Worm (Caenorhabditis elegans): ENCODE measurements around the gene hmgs-1.

DNA sequence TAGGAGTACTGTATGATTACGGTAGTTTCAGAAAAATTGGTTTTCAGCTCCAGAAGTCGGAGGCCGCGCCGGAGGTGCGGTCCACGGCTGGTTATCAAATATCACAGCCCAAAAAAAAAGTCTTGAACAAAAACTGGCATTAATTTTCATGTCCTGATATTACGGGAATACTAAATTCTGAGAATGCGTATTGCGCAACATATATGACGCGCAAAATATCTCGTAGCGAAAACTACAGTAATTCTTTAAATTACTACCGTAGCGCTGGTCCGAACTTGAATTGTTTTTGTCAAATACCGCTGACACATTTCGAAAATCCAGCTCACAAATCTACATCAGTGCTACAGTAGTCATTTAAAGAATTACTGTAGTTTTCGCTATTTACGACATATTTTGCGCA lies 15.4 kb downstream of the hmgs-1 start:
- TF ChIP-seq W03F9.2 (tag; optimal IDR thresholded peaks at IDR 0.05), result no peak
- TF ChIP-seq him-1 (tag; optimal IDR thresholded peaks at IDR 0.05), result no peak
- no peak for TF ChIP-seq dao-5 (tag; optimal IDR thresholded peaks at IDR 0.05)
